Fruit fly (Drosophila melanogaster) whole organism, embryonic: ENCODE data around the gene CG42638.

Experiments used
- Abd-B ChIP-seq: fragments of 200-800 bp; sonication (Bioruptor generic); optimal IDR thresholded peaks from 2 replicates; lab custom pipeline; 2018; ENCODE audit warnings: missing biosample characterization, mild to moderate bottlenecking, missing genetic modification characterization, moderate library complexity
- CG10321 ChIP-seq: fragments of 200-800 bp; sonication (Bioruptor generic); IDR thresholded peaks from 2 replicates; pipeline ENCODE4 v1.3.6; 2022; ENCODE audit warnings: missing biosample characterization, missing genetic modification characterization
- CG11456 ChIP-seq: fragments of 200-800 bp; sonication (Bioruptor generic); IDR thresholded peaks from 3 replicates; pipeline ENCODE4 v1.3.6; 2022; ENCODE audit warnings: missing biosample characterization, missing genetic modification characterization
- CG12104 ChIP-seq: fragments of 200-800 bp; sonication (Bioruptor generic); optimal IDR thresholded peaks from 3 replicates; lab custom pipeline; 2016; ENCODE audit warnings: missing biosample characterization, missing genetic modification characterization
- CG14965 ChIP-seq: fragments of 200-800 bp; sonication (Bioruptor generic); optimal IDR thresholded peaks from 2 replicates; lab custom pipeline; 2016; ENCODE audit warnings: missing biosample characterization, missing genetic modification characterization, borderline replicate concordance
- CG15696 ChIP-seq: fragments of 200-800 bp; sonication (Bioruptor generic); optimal IDR thresholded peaks from 2 replicates; lab custom pipeline; 2019; ENCODE audit warnings: missing biosample characterization, mild to moderate bottlenecking, missing genetic modification characterization, moderate library complexity
- CG1602 ChIP-seq: fragments of 200-800 bp; sonication (Bioruptor generic); optimal IDR thresholded peaks from 3 replicates; lab custom pipeline; 2016; ENCODE audit warnings: missing biosample characterization, missing genetic modification characterization
- CG17802 ChIP-seq: fragments of 200-800 bp; sonication (Bioruptor generic); optimal IDR thresholded peaks from 2 replicates; lab custom pipeline; 2018; ENCODE audit warnings: missing biosample characterization, mild to moderate bottlenecking, missing genetic modification characterization, moderate library complexity
- CG18011 ChIP-seq: fragments of 200-800 bp; sonication (Bioruptor generic); optimal IDR thresholded peaks from 2 replicates; lab custom pipeline; 2017; ENCODE audit warnings: missing biosample characterization, missing genetic modification characterization, mild to moderate bottlenecking, moderate library complexity, missing genotype
- CG2712 ChIP-seq: fragments of 200-800 bp; optimal IDR thresholded peaks from 3 replicates; lab custom pipeline; 2019; ENCODE audit warnings: missing biosample characterization, mild to moderate bottlenecking, missing genetic modification characterization, moderate library complexity
- CG3163 ChIP-seq: fragments of 200-800 bp; sonication (Bioruptor generic); optimal IDR thresholded peaks from 3 replicates; lab custom pipeline; 2016; ENCODE audit warnings: missing biosample characterization, missing genetic modification characterization
- CG4730 ChIP-seq: fragments of 200-800 bp; sonication (Bioruptor generic); IDR thresholded peaks from 2 replicates; pipeline ENCODE4 v1.3.6; 2022; ENCODE audit warnings: missing biosample characterization, missing genetic modification characterization
- CG5180 ChIP-seq: fragments of 200-800 bp; sonication (Bioruptor generic); optimal IDR thresholded peaks from 3 replicates; lab custom pipeline; 2017; ENCODE audit warnings: missing biosample characterization, missing genetic modification characterization, mild to moderate bottlenecking, moderate library complexity, missing genetic modification reagents
- CG6689 ChIP-seq: fragments of 200-800 bp; sonication (Bioruptor generic); IDR thresholded peaks from 2 replicates; pipeline ENCODE4 v1.3.6; 2022; ENCODE audit warnings: missing biosample characterization, missing genetic modification characterization
- CG8478 ChIP-seq: fragments of >200 bp; optimal IDR thresholded peaks from 2 replicates; lab custom pipeline; 2018
- CG8765 ChIP-seq: fragments of 200-800 bp; sonication (Bioruptor generic); IDR thresholded peaks from 2 replicates; pipeline ENCODE4 v1.3.6; 2022; ENCODE audit warnings: missing biosample characterization, missing genetic modification characterization
- Ets65A ChIP-seq: fragments of 200-800 bp; sonication (Bioruptor generic); peaks from one replicate; lab custom pipeline; 2016; ENCODE audit warnings: missing biosample characterization, missing genetic modification characterization
- HLH3B ChIP-seq: fragments of 200-800 bp; sonication (Bioruptor generic); IDR thresholded peaks from 2 replicates; pipeline ENCODE4 v1.3.6; 2022; ENCODE audit warnings: missing biosample characterization, missing genetic modification characterization
- HLH4C ChIP-seq: fragments of 200-800 bp; sonication (Bioruptor generic); IDR thresholded peaks from 3 replicates; pipeline ENCODE4 v1.3.6; 2022; ENCODE audit warnings: missing biosample characterization, missing genetic modification characterization; ENCODE audit not compliant: partially characterized antibody
- MESR4 ChIP-seq: fragments of 200-800 bp; sonication (Bioruptor generic); optimal IDR thresholded peaks from 2 replicates; lab custom pipeline; 2018; ENCODE audit warnings: missing biosample characterization, mild to moderate bottlenecking, missing genetic modification characterization, moderate library complexity
- Opbp ChIP-seq: fragments of 200-800 bp; sonication (Bioruptor generic); IDR thresholded peaks from 3 replicates; pipeline ENCODE4 v1.3.6; 2022; ENCODE audit warnings: missing biosample characterization, missing genetic modification characterization; ENCODE audit not compliant: partially characterized antibody
- Spps ChIP-seq: fragments of 200-800 bp; sonication (Bioruptor generic); optimal IDR thresholded peaks from 2 replicates; lab custom pipeline; 2018; ENCODE audit warnings: missing biosample characterization, mild to moderate bottlenecking, missing genetic modification characterization
- Stat92E ChIP-seq, 3 experiments: fragments of >200 bp in 2 of 3; fragments of 200-800 bp in 1 of 3; sonication (Bioruptor generic) in 1 of 3; optimal IDR thresholded peaks; 2 replicates each; lab custom pipeline; 2017 to 2019; ENCODE audit warnings: missing biosample characterization in 3 of 3, missing genetic modification characterization in 3 of 3, mild to moderate bottlenecking in 1 of 3, moderate library complexity in 1 of 3
- Tbp ChIP-seq: fragments of >200 bp; optimal IDR thresholded peaks from 2 replicates; lab custom pipeline; 2018; ENCODE audit warnings: missing biosample characterization, missing genetic modification characterization
- aop ChIP-seq: fragments of 200-800 bp; sonication (Bioruptor generic); IDR thresholded peaks from 2 replicates; pipeline ENCODE4 v1.3.6; 2022; ENCODE audit warnings: missing biosample characterization, missing genetic modification characterization
- ara ChIP-seq: fragments of 200-800 bp; sonication (Bioruptor generic); IDR thresholded peaks from 2 replicates; pipeline ENCODE4 v1.3.6; 2022; ENCODE audit warnings: missing biosample characterization, missing genetic modification characterization
- cato ChIP-seq: fragments of 200-800 bp; sonication (Bioruptor generic); optimal IDR thresholded peaks from 2 replicates; lab custom pipeline; 2016; ENCODE audit warnings: missing biosample characterization, missing genetic modification characterization, borderline replicate concordance
- chif ChIP-seq, 2 experiments: fragments of 200-800 bp; sonication (Bioruptor generic); optimal IDR thresholded peaks; 3 replicates each; lab custom pipeline; 2016; ENCODE audit warnings: missing biosample characterization in 2 of 2, missing genetic modification characterization in 2 of 2
- cwo ChIP-seq: fragments of 200-800 bp; sonication (Bioruptor generic); optimal IDR thresholded peaks from 3 replicates; lab custom pipeline; 2017; ENCODE audit warnings: missing biosample characterization, missing genetic modification characterization, mild to moderate bottlenecking, moderate library complexity, missing genetic modification reagents
- dati ChIP-seq: fragments of 200-800 bp; sonication (Bioruptor generic); IDR thresholded peaks from 2 replicates; pipeline ENCODE4 v1.3.6; 2022; ENCODE audit warnings: missing biosample characterization, missing genetic modification characterization
- dmrt99B ChIP-seq: fragments of 200-800 bp; sonication (Bioruptor generic); optimal IDR thresholded peaks from 2 replicates; lab custom pipeline; 2018; ENCODE audit warnings: missing biosample characterization, mild to moderate bottlenecking, missing genetic modification characterization, moderate library complexity
- ewg ChIP-seq: fragments of 200-800 bp; sonication (Bioruptor generic); optimal IDR thresholded peaks from 3 replicates; lab custom pipeline; 2017; ENCODE audit warnings: mild to moderate bottlenecking, missing biosample characterization, missing genetic modification reagents, missing genetic modification characterization
- fd102C ChIP-seq: fragments of 200-800 bp; sonication (Bioruptor generic); optimal IDR thresholded peaks from 2 replicates; lab custom pipeline; 2018; ENCODE audit warnings: missing biosample characterization, mild to moderate bottlenecking, missing genetic modification characterization, moderate library complexity
- gce ChIP-seq: fragments of 200-800 bp; sonication (Bioruptor generic); IDR thresholded peaks from 3 replicates; pipeline ENCODE4 v1.3.6; 2022; ENCODE audit warnings: missing biosample characterization, missing genetic modification characterization
- gfzf ChIP-seq: fragments of 200-800 bp; sonication (Bioruptor generic); optimal IDR thresholded peaks from 2 replicates; lab custom pipeline; 2016; ENCODE audit warnings: missing biosample characterization, mild to moderate bottlenecking, missing genetic modification characterization, moderate library complexity
- grn ChIP-seq: fragments of 200-800 bp; sonication (Bioruptor generic); optimal IDR thresholded peaks from 3 replicates; lab custom pipeline; 2017; ENCODE audit warnings: missing biosample characterization, missing genetic modification characterization
- kni ChIP-seq: fragments of 200-800 bp; sonication (Bioruptor generic); optimal IDR thresholded peaks from 3 replicates; lab custom pipeline; 2017; ENCODE audit warnings: mild to moderate bottlenecking, missing biosample characterization, missing genetic modification reagents, missing genetic modification characterization
- oc ChIP-seq: fragments of 200-800 bp; sonication (Bioruptor generic); optimal IDR thresholded peaks from 2 replicates; lab custom pipeline; 2018; ENCODE audit warnings: missing biosample characterization, mild to moderate bottlenecking, missing genetic modification characterization, moderate library complexity
- repo ChIP-seq: fragments of 200-800 bp; sonication (Bioruptor generic); optimal IDR thresholded peaks from 2 replicates; lab custom pipeline; 2016; ENCODE audit warnings: missing biosample characterization, missing genetic modification characterization
- sc ChIP-seq, 3 experiments: fragments of >200 bp in 2 of 3; fragments of 200-800 bp in 1 of 3; sonication (Bioruptor generic) in 1 of 3; optimal IDR thresholded peaks; 2 replicates in 2 of 3; 3 replicates in 1 of 3; lab custom pipeline; 2017; ENCODE audit warnings: mild to moderate bottlenecking in 1 of 3, missing biosample characterization in 1 of 3, missing genetic modification characterization in 1 of 3, missing genetic modification reagents in 1 of 3
- slou ChIP-seq: fragments of 200-800 bp; sonication (Bioruptor generic); optimal IDR thresholded peaks from 3 replicates; lab custom pipeline; 2016; ENCODE audit warnings: missing biosample characterization, missing genetic modification characterization
- tio ChIP-seq: fragments of 200-800 bp; sonication (Bioruptor generic); optimal IDR thresholded peaks from 2 replicates; lab custom pipeline; 2017; ENCODE audit warnings: missing biosample characterization, missing genetic modification characterization, inconsistent platforms
- trem ChIP-seq: fragments of 200-800 bp; optimal IDR thresholded peaks from 3 replicates; lab custom pipeline; 2019; ENCODE audit warnings: missing biosample characterization, mild to moderate bottlenecking, missing genetic modification characterization, moderate library complexity
- tx ChIP-seq: fragments of 200-800 bp; sonication (Bioruptor generic); optimal IDR thresholded peaks from 2 replicates; lab custom pipeline; 2016; ENCODE audit warnings: missing biosample characterization, missing genetic modification characterization
- usp ChIP-seq: fragments of >200 bp; optimal IDR thresholded peaks from 2 replicates; lab custom pipeline; 2017; ENCODE audit warnings: missing biosample characterization, missing genetic modification characterization
- wor ChIP-seq: fragments of 200-800 bp; sonication (Bioruptor generic); IDR thresholded peaks from 2 replicates; pipeline ENCODE4 v1.3.6; 2022; ENCODE audit warnings: missing biosample characterization, missing genetic modification characterization

The CG42638 gene

DNA sequence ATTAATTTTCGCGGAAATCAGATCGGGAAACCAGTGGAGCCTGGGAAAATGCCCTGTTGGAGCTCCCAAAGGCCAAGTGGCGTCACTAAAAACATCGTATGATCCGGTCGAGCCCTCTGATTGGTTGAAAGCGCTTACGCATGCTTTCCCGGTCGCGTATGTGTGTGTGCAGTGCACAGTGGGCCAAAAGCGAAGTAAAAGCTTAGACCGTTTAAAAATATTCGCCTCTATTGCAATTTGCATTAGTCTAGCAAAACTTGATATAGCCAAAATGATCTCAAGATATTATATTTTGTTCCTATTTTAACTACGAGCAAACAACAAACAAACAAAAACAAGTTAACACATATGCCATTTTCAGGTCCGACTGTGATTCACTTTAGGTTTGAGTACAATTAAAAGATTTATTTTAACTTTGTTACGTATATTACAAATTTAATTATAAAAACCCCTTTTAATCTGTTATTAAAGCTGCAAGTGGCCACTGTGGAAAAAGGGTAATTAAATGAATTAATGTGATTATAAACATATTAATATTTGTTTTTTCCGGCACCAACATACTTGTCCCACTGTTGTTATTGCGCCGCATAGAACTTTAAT lies 44.8 kb upstream of the CG42638 start (continued):
- TF ChIP-seq CG4730 (GFP tag; lab: Robert Waterston, UW) (0 out of 2 replicates have a peak, but pooled peaks have one; percentile 38), dati (no peak), aop (no peak), usp (no peak), tio (peak; percentile 82), CG14965 (GFP tag; lab: Kevin White, UChicago) (peak; percentile 57), wor (GFP tag; lab: Robert Waterston, UW) (no peak; the same call in 1 of the 2 replicates), sc (optimal IDR thresholded peaks at IDR 0.05; lab: Kevin White, UChicago) (no peak), sc (GFP tag; optimal IDR thresholded peaks at IDR 0.05; lab: Kevin White, UChicago) (peak; percentile 63)

DNA sequence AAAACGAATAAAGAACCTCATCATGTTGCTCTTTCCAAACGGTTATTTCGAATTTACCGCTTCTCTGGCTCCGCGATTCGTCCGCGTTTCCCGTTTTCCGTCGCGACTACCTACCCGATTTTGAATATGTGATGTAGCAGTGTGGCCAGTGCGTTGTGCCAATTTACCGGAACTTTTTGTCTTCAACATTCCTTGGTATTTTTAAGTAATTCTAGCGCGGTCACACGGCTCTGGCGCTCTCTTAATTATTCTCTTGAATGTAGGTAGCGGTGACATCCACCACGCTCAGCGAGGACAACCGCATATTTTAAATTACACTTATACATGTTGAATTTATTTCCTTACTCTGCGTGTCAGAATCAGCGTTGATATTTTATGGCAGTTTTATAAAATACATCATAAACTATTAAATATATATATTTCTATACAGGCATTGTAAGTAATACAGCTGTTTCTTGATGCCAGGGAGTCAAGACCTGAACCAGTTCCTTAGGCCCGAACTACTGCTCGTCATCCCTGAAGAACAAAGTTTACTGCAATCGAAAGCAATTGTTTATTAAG lies 44.0 kb upstream of the CG42638 start, which contains the start of the genes CG42637, Gyc76C and SREBP:
CG42637 (minus strand) TSS at position 132 of the 561 bp plus-strand sequence.
Gyc76C (minus strand) TSS at position 132 of the 561 bp plus-strand sequence.
SREBP (plus strand) TSS at position 498 of the 561 bp plus-strand sequence.
- TF ChIP-seq cwo (no peak), CG18011 (GFP tag; lab: Kevin White, UChicago) (no peak), ara (GFP tag; lab: Robert Waterston, UW) (no peak), repo (GFP tag; lab: Kevin White, UChicago) (peak; percentile 12), CG12104 (GFP tag; lab: Kevin White, UChicago) (peak; percentile 10), kni (no peak), CG17802 (no peak), chif (GFP tag; optimal IDR thresholded peaks at IDR 0.05; lab: Kevin White, UChicago) (no peak), HLH4C (0 out of 3 replicates have a peak, but pooled peaks have one; percentile 45), CG10321 (0 out of 2 replicates have a peak, but pooled peaks have one; percentile 28), gce (GFP tag; lab: Robert Waterston, UW) (peak; percentile 11; the same call in 1 of the 3 replicates), CG4730 (GFP tag; lab: Robert Waterston, UW) (no peak), oc (tag; lab: Kevin White, UChicago) (peak; percentile 10), HLH3B (GFP tag; lab: Robert Waterston, UW) (no peak), sc (optimal IDR thresholded peaks at IDR 0.05; lab: Kevin White, UChicago) (no peak), sc (GFP tag; optimal IDR thresholded peaks at IDR 0.05; lab: Kevin White, UChicago) (no peak), CG5180 (GFP tag; lab: Kevin White, UChicago) (no peak), CG8765 (0 out of 2 replicates have a peak, but pooled peaks have one; percentile 10), slou (GFP tag; lab: Kevin White, UChicago) (no peak), Ets65A (GFP tag; lab: Kevin White, UChicago) (peak; percentile 5), CG2712 (tag; lab: Kevin White, UChicago) (peak; percentile 49), grn (GFP tag; lab: Kevin White, UChicago) (no peak), Abd-B (GFP tag; lab: Kevin White, UChicago) (peak; percentile 47), MESR4 (GFP tag; lab: Kevin White, UChicago) (no peak), CG8478 (lab: Kevin White, UChicago) (no peak), CG1602 (no peak), fd102C (GFP tag; lab: Kevin White, UChicago) (no peak), ewg (peak; percentile 28), CG11456 (GFP tag; lab: Robert Waterston, UW) (0 out of 3 replicates have a peak, but pooled peaks have one; percentile 29), dmrt99B (no peak), CG6689 (GFP tag; lab: Robert Waterston, UW) (no peak), Opbp (GFP tag; lab: Robert Waterston, UW) (peak; percentile 69), gfzf (GFP tag; lab: Kevin White, UChicago) (peak; percentile 96), tx (GFP tag; lab: Kevin White, UChicago) (no peak), Spps (tag; lab: Kevin White, UChicago) (no peak), CG15696 (tag; lab: Kevin White, UChicago) (no peak), Tbp (GFP tag; lab: Kevin White, UChicago) (no peak), CG3163 (GFP tag; lab: Kevin White, UChicago) (peak; percentile 100), trem (tag; lab: Kevin White, UChicago) (peak; percentile 89), cato (GFP tag; lab: Kevin White, UChicago) (no peak), Stat92E (GFP tag; optimal IDR thresholded peaks at IDR 0.05; lab: Kevin White, UChicago) (peak in 1 of 3 experiments; percentile 65)
